Worm (Caenorhabditis elegans): ENCODE measurements around the gene lin-5.

DNA sequence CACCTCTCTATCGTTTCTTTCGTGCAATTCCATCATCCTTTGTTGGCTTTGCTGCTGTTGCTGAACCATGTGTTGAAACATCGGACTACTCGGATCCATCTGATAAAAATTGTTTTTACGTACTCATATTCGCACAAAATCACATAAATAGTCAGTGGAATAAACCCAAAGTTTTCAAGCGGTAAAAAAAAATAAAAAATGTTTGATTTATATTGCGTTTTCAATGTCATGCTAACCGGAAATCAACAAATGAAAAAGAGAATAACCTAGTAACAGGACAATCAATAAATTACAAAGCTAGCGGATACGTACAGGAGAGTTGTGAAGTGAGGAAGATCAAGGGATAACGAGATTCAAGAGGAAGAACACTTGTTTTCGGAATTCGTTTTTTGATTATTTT, 5.4 kb upstream of the lin-5 start, which contains the start of gene mdt-10:
- TF ChIP-seq ama-1 (optimal IDR thresholded peaks at IDR 0.05) (no peak), lsy-2 (tag; optimal IDR thresholded peaks at IDR 0.05) (no peak), unc-62 (GFP tag; optimal IDR thresholded peaks at IDR 0.05) (no peak), pag-3 (tag; optimal IDR thresholded peaks at IDR 0.05; ENCODE audit: borderline replicate concordance, insufficient read depth) (no peak), tbx-2 (tag; optimal IDR thresholded peaks at IDR 0.05) (no peak), lin-14 (GFP tag; optimal IDR thresholded peaks at IDR 0.05) (no peak), nhr-19 (GFP tag; conservative IDR thresholded peaks at IDR 0.05) (no peak), nhr-84 (tag; optimal IDR thresholded peaks at IDR 0.05) (no peak)
